Worm (Caenorhabditis elegans): ENCODE measurements around the gene T10H4.13.
A peak's percentile ranks its signal among the peaks of the same experiment; 100 is the strongest.

DNA sequence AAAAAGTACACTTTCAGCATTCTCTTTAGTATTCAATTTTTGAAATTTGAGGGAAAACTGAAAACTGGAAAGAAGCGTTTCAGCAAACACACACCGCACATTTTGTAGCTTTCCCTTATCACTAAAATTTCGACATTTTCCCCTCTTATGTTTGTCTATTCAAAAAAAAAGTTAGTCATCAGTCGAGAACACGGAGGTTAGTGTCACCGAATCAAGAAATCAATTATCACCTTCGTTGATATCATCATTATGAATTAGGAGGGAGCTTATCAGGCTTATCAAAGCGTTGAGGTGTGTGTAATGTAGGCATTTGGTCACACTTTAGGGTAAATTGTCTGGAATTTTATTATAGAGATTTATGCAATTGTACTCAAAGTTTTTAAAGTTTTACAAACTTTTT lies 31.3 kb upstream of the T10H4.13 start, which contains the start of gene cpr-3:
- TF ChIP-seq ztf-11 (tag; optimal IDR thresholded peaks at IDR 0.05) (no peak), ceh-82 (tag; optimal IDR thresholded peaks at IDR 0.05) (no peak), nhr-12 (tag; optimal IDR thresholded peaks at IDR 0.05) (no peak), mbf-1 (tag; optimal IDR thresholded peaks at IDR 0.05) (no peak), nhr-237 (tag; optimal IDR thresholded peaks at IDR 0.05) (no peak), nhr-25 (tag; optimal IDR thresholded peaks at IDR 0.05) (no peak), fos-1 (tag; optimal IDR thresholded peaks at IDR 0.05) (peak; percentile 100), sma-9 (GFP tag; optimal IDR thresholded peaks at IDR 0.05) (no peak), sma-9 (tag; optimal IDR thresholded peaks at IDR 0.05) (no peak), snpc-4 (tag; optimal IDR thresholded peaks at IDR 0.05) (no peak), nhr-77 (tag; optimal IDR thresholded peaks at IDR 0.05) (no peak), zag-1 (tag; optimal IDR thresholded peaks at IDR 0.05) (no peak), elt-3 (tag; optimal IDR thresholded peaks at IDR 0.05) (no peak)
